Worm (Caenorhabditis elegans): ENCODE data around the gene F13C5.5.

- no peak for TF ChIP-seq dao-5 (tag; optimal IDR thresholded peaks at IDR 0.05)
- no peak for TF ChIP-seq him-1 (tag; optimal IDR thresholded peaks at IDR 0.05)
Measured at ce11 chrX:617730-618129, 9.4 kb upstream of the F13C5.5 start.

All from whole organism, L4/young adult.